Fruit fly (Drosophila melanogaster) whole organism, prepupa: ENCODE data around the gene sra.
A peak's percentile ranks its signal among the peaks of the same experiment; 100 is the strongest.

Experiments used
- CG10631 ChIP-seq: fragments of 200-800 bp; sonication (Bioruptor generic); optimal IDR thresholded peaks from 2 replicates; lab custom pipeline; 2016; ENCODE audit warnings: missing biosample characterization, missing genetic modification characterization
- CG11294 ChIP-seq: fragments of 200-800 bp; sonication (Bioruptor generic); IDR thresholded peaks from 2 replicates; pipeline ENCODE4 v1.3.6; 2022; ENCODE audit warnings: missing biosample characterization, missing genetic modification characterization
- CG11762 ChIP-seq: fragments of 200-800 bp; sonication (Bioruptor generic); optimal IDR thresholded peaks from 3 replicates; lab custom pipeline; 2016; ENCODE audit warnings: missing biosample characterization, missing genetic modification characterization; ENCODE audit not compliant: insufficient read depth
- CG11902 ChIP-seq: fragments of 200-800 bp; sonication (Bioruptor generic); optimal IDR thresholded peaks from 3 replicates; lab custom pipeline; 2016; ENCODE audit warnings: missing biosample characterization, missing genetic modification characterization
- CG15336 ChIP-seq: fragments of 200-800 bp; sonication (Bioruptor generic); IDR thresholded peaks from 2 replicates; pipeline ENCODE4 v1.3.6; 2022; ENCODE audit warnings: missing biosample characterization, missing genetic modification characterization
- CG1621 ChIP-seq: fragments of 200-800 bp; sonication (Bioruptor generic); optimal IDR thresholded peaks from 3 replicates; lab custom pipeline; 2018; ENCODE audit warnings: missing biosample characterization, mild to moderate bottlenecking, missing genetic modification characterization
- CG31627 ChIP-seq: fragments of 200-800 bp; sonication (Bioruptor generic); optimal IDR thresholded peaks from 3 replicates; lab custom pipeline; 2016; ENCODE audit warnings: missing biosample characterization, missing genetic modification characterization
- CG34406 ChIP-seq: fragments of 200-800 bp; sonication (Bioruptor generic); optimal IDR thresholded peaks from 3 replicates; lab custom pipeline; 2016; ENCODE audit warnings: missing biosample characterization, missing genetic modification characterization
- CG6276 ChIP-seq: fragments of 200-800 bp; sonication (Bioruptor generic); optimal IDR thresholded peaks from 2 replicates; lab custom pipeline; 2017; ENCODE audit warnings: missing biosample characterization, mild to moderate bottlenecking, missing genetic modification characterization
- CG6792 ChIP-seq: fragments of 200-800 bp; sonication (Bioruptor generic); optimal IDR thresholded peaks from 3 replicates; lab custom pipeline; 2016; ENCODE audit warnings: missing biosample characterization, missing genetic modification characterization
- CG6808 ChIP-seq: fragments of 200-800 bp; sonication (Bioruptor generic); optimal IDR thresholded peaks from 3 replicates; lab custom pipeline; 2017; ENCODE audit warnings: missing biosample characterization, missing genetic modification characterization, mild to moderate bottlenecking, moderate library complexity, missing genetic modification reagents
- CG6854 ChIP-seq: fragments of 200-800 bp; sonication (Bioruptor generic); optimal IDR thresholded peaks from 2 replicates; lab custom pipeline; 2017; ENCODE audit warnings: missing biosample characterization, mild to moderate bottlenecking, missing genetic modification characterization
- CG7368 ChIP-seq: fragments of 200-800 bp; sonication (Bioruptor generic); optimal IDR thresholded peaks from 3 replicates; lab custom pipeline; 2016; ENCODE audit warnings: missing biosample characterization, missing genetic modification characterization
- CG8119 ChIP-seq: fragments of 200-800 bp; sonication (Bioruptor generic); IDR thresholded peaks from 3 replicates; pipeline ENCODE4 v1.3.6; 2022; ENCODE audit warnings: missing biosample characterization, missing genetic modification characterization
- CG8319 ChIP-seq: fragments of 200-800 bp; sonication (Bioruptor generic); optimal IDR thresholded peaks from 3 replicates; lab custom pipeline; 2016; ENCODE audit warnings: missing biosample characterization, missing genetic modification characterization
- CG9139 ChIP-seq: fragments of 200-800 bp; sonication (Bioruptor generic); optimal IDR thresholded peaks from 3 replicates; lab custom pipeline; 2017; ENCODE audit warnings: missing biosample characterization, mild to moderate bottlenecking, missing genetic modification characterization
- Eip75B ChIP-seq: fragments of 200-800 bp; sonication (Bioruptor generic); optimal IDR thresholded peaks from 3 replicates; lab custom pipeline; 2016; ENCODE audit warnings: missing biosample characterization, missing genetic modification characterization
- Eip78C ChIP-seq: fragments of 200-800 bp; sonication (Bioruptor generic); peaks from one replicate; lab custom pipeline; 2016; ENCODE audit warnings: missing biosample characterization, missing genetic modification characterization
- Eip93F ChIP-seq: fragments of 200-800 bp; sonication (Bioruptor generic); optimal IDR thresholded peaks from 2 replicates; lab custom pipeline; 2016; ENCODE audit warnings: missing biosample characterization, mild to moderate bottlenecking, missing genetic modification characterization
- Ets21C ChIP-seq: fragments of 200-800 bp; sonication (Bioruptor generic); optimal IDR thresholded peaks from 3 replicates; lab custom pipeline; 2016; ENCODE audit warnings: missing biosample characterization, missing genetic modification characterization
- Ets96B ChIP-seq: fragments of 200-800 bp; optimal IDR thresholded peaks from 2 replicates; lab custom pipeline; 2019; ENCODE audit warnings: missing biosample characterization, mild to moderate bottlenecking, missing genetic modification characterization, moderate library complexity
- Lpt ChIP-seq: fragments of 200-800 bp; sonication (Bioruptor generic); optimal IDR thresholded peaks from 3 replicates; lab custom pipeline; 2016; ENCODE audit warnings: missing biosample characterization, missing genetic modification characterization
- Met ChIP-seq: fragments of 200-800 bp; sonication (Bioruptor generic); optimal IDR thresholded peaks from 3 replicates; lab custom pipeline; 2016; ENCODE audit warnings: missing biosample characterization, missing genetic modification characterization
- Smox ChIP-seq: fragments of 200-800 bp; sonication (Bioruptor generic); optimal IDR thresholded peaks from 3 replicates; lab custom pipeline; 2016; ENCODE audit warnings: missing biosample characterization, missing genetic modification characterization
- Sox102F ChIP-seq: fragments of 200-800 bp; sonication (Bioruptor generic); optimal IDR thresholded peaks from 2 replicates; lab custom pipeline; 2016; ENCODE audit warnings: missing biosample characterization, mild to moderate bottlenecking, missing genetic modification characterization
- Sox14 ChIP-seq: fragments of 200-800 bp; sonication (Bioruptor generic); optimal IDR thresholded peaks from 3 replicates; lab custom pipeline; 2016; ENCODE audit warnings: missing biosample characterization, missing genetic modification characterization
- achi ChIP-seq: fragments of 200-800 bp; sonication (Bioruptor generic); optimal IDR thresholded peaks from 3 replicates; lab custom pipeline; 2016; ENCODE audit warnings: missing biosample characterization, missing genetic modification characterization
- acj6 ChIP-seq: fragments of 200-800 bp; sonication (Bioruptor generic); optimal IDR thresholded peaks from 3 replicates; lab custom pipeline; 2016; ENCODE audit warnings: missing biosample characterization, missing genetic modification characterization
- cyc ChIP-seq: fragments of 200-800 bp; sonication (Bioruptor generic); optimal IDR thresholded peaks from 3 replicates; lab custom pipeline; 2016; ENCODE audit warnings: missing biosample characterization, missing genetic modification characterization
- dac ChIP-seq: fragments of 200-800 bp; sonication (Bioruptor generic); optimal IDR thresholded peaks from 2 replicates; lab custom pipeline; 2017; ENCODE audit warnings: missing biosample characterization, mild to moderate bottlenecking, missing genetic modification characterization
- eg ChIP-seq: fragments of 200-800 bp; sonication (Bioruptor generic); IDR thresholded peaks from 3 replicates; pipeline ENCODE4 v1.3.6; 2022; ENCODE audit warnings: missing biosample characterization, missing genetic modification characterization
- esn ChIP-seq: fragments of 200-800 bp; sonication (Bioruptor generic); optimal IDR thresholded peaks from 2 replicates; lab custom pipeline; 2016; ENCODE audit warnings: missing biosample characterization, mild to moderate bottlenecking, missing genetic modification characterization, moderate library complexity
- fd59A ChIP-seq: fragments of 200-800 bp; sonication (Bioruptor generic); optimal IDR thresholded peaks from 2 replicates; lab custom pipeline; 2017; ENCODE audit warnings: missing biosample characterization, mild to moderate bottlenecking, missing genetic modification characterization, missing genetic modification reagents
- fd85E ChIP-seq: fragments of 200-800 bp; sonication (Bioruptor generic); optimal IDR thresholded peaks from 3 replicates; lab custom pipeline; 2016; ENCODE audit warnings: missing biosample characterization, missing genetic modification characterization
- fkh ChIP-seq: fragments of 200-800 bp; sonication (Bioruptor generic); optimal IDR thresholded peaks from 3 replicates; lab custom pipeline; 2017; ENCODE audit warnings: missing biosample characterization, mild to moderate bottlenecking, missing genetic modification characterization, moderate library complexity
- lz ChIP-seq: fragments of 200-800 bp; sonication (Bioruptor generic); optimal IDR thresholded peaks from 3 replicates; lab custom pipeline; 2016; ENCODE audit warnings: missing biosample characterization, missing genetic modification characterization
- net ChIP-seq: fragments of 200-800 bp; sonication (Bioruptor generic); optimal IDR thresholded peaks from 3 replicates; lab custom pipeline; 2016; ENCODE audit warnings: missing biosample characterization, missing genetic modification characterization
- pdm3 ChIP-seq: fragments of 200-800 bp; sonication (Bioruptor generic); optimal IDR thresholded peaks from 3 replicates; lab custom pipeline; 2016; ENCODE audit warnings: missing biosample characterization, missing genetic modification characterization
- salr ChIP-seq, 2 experiments: fragments of 200-800 bp; sonication (Bioruptor generic); optimal IDR thresholded peaks; 3 replicates each; lab custom pipeline; 2016 to 2018; ENCODE audit warnings: missing biosample characterization in 2 of 2, missing genetic modification characterization in 2 of 2, mild to moderate bottlenecking in 1 of 2
- spab ChIP-seq: fragments of 200-800 bp; sonication (Bioruptor generic); optimal IDR thresholded peaks from 2 replicates; lab custom pipeline; 2017; ENCODE audit warnings: missing biosample characterization, mild to moderate bottlenecking, missing genetic modification characterization, missing genetic modification reagents
- ss ChIP-seq, 2 experiments: fragments of 200-800 bp; sonication (Bioruptor generic); optimal IDR thresholded peaks; 2 replicates in 1 of 2; 3 replicates in 1 of 2; lab custom pipeline; 2017 to 2018; ENCODE audit warnings: mild to moderate bottlenecking in 2 of 2, missing biosample characterization in 2 of 2, missing genetic modification characterization in 2 of 2, moderate library complexity in 1 of 2
- svp ChIP-seq: fragments of 200-800 bp; sonication (Bioruptor generic); peaks from one replicate; lab custom pipeline; 2016; ENCODE audit warnings: missing biosample characterization, missing genetic modification characterization
- topi ChIP-seq: fragments of 200-800 bp; sonication (Bioruptor generic); optimal IDR thresholded peaks from 3 replicates; lab custom pipeline; 2016; ENCODE audit warnings: missing biosample characterization, missing genetic modification characterization

Gene sra

DNA sequence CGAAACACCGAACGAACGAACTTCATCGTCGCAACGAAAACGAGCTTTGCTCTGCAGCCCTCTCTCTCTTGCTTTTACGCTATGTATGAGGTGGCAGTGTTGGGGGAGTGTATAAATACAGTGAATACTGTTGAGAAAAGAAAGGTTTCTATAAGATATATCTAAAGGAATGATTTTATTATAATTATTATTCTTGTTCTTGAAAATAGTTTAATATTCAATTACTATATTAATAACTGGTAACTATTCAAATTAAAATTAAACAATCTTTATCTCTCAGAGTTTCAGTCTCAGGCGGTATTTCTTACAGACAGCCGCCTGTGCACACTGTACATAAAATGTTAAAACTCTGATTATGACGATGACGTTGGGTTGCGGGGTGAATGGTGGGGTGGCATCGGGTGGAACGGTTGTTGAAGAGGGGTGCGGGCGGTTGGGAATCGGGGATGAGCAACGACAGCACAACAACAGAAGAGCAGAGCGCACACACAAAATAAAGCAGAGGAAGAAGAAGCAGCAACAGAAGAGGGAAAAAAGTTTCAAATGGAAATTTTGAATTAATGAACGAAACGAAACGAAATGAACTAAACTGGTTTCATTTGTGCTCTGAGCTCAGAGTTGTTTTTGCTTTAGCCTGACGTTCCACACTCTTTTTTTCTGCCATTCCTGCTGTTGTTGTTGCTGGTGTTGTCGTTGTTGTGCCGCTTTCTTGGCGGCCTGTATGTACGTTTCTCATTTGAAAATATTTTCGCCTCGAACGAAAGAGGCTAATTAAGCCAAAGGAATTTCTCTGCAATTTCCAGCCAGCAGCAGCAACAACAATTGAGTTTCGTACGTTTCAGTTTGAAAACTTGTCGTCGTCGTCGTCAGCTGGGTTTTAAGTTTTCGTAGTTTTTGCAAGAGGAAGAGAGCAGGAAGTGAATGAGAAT is 50.2 kb downstream of the sra start (continued):
- TF ChIP-seq salr (GFP tag; optimal IDR thresholded peaks at IDR 0.05; lab: Kevin White, UChicago) (peak; percentile 91 to 98), Sox14 (GFP tag; lab: Kevin White, UChicago) (peak; percentile 93), CG31627 (GFP tag; lab: Kevin White, UChicago) (peak; percentile 92), CG8319 (GFP tag; lab: Kevin White, UChicago) (peak; percentile 96), pdm3 (GFP tag; lab: Kevin White, UChicago) (peak; percentile 95), Ets21C (GFP tag; lab: Kevin White, UChicago) (peak; percentile 83), CG6792 (GFP tag; lab: Kevin White, UChicago) (peak; percentile 98), CG15336 (GFP tag; lab: Robert Waterston, UW) (no peak), esn (GFP tag; lab: Kevin White, UChicago) (peak; percentile 97), CG10631 (peak; percentile 99), net (GFP tag; lab: Kevin White, UChicago) (peak; percentile 96), Ets96B (tag; lab: Kevin White, UChicago) (peak; percentile 99), achi (GFP tag; lab: Kevin White, UChicago) (peak; percentile 97), eg (GFP tag; lab: Robert Waterston, UW) (no peak), CG6854 (peak; percentile 86), CG11294 (GFP tag; lab: Robert Waterston, UW) (no peak), topi (GFP tag; lab: Kevin White, UChicago) (peak; percentile 93), dac (GFP tag; lab: Kevin White, UChicago) (peak; percentile 93), fkh (GFP tag; lab: Kevin White, UChicago) (peak; percentile 84), CG11902 (peak; percentile 97), svp (GFP tag; lab: Kevin White, UChicago) (peak; percentile 92), lz (peak; percentile 94), CG6808 (GFP tag; lab: Kevin White, UChicago) (peak; percentile 96), CG9139 (GFP tag; lab: Kevin White, UChicago) (peak; percentile 92), fd85E (peak; percentile 94), CG34406 (GFP tag; lab: Kevin White, UChicago) (peak; percentile 98), ss (GFP tag; optimal IDR thresholded peaks at IDR 0.05; lab: Kevin White, UChicago) (peak; percentile 95 to 97), Eip75B (GFP tag; lab: Kevin White, UChicago) (peak; percentile 81), fd59A (GFP tag; lab: Kevin White, UChicago) (peak; percentile 95), CG7368 (GFP tag; lab: Kevin White, UChicago) (peak; percentile 96)

- TF ChIP-seq achi (GFP tag; lab: Kevin White, UChicago): peak; percentile 32
- TF ChIP-seq lz: peak; percentile 43
- no peak for TF ChIP-seq ss (GFP tag; optimal IDR thresholded peaks at IDR 0.05; lab: Kevin White, UChicago)
- peak; percentile 24 for TF ChIP-seq cyc (GFP tag; lab: Kevin White, UChicago)
- peak; percentile 57 for TF ChIP-seq Met (GFP tag; lab: Kevin White, UChicago)
- peak; percentile 9 for TF ChIP-seq CG6792 (GFP tag; lab: Kevin White, UChicago)
- TF ChIP-seq CG6276: no peak
- peak; percentile 22 for TF ChIP-seq CG7368 (GFP tag; lab: Kevin White, UChicago)
- peak; percentile 99 for TF ChIP-seq svp (GFP tag; lab: Kevin White, UChicago)
- peak; percentile 1 for TF ChIP-seq CG11762 (GFP tag; lab: Kevin White, UChicago)
- TF ChIP-seq CG31627 (GFP tag; lab: Kevin White, UChicago): peak; percentile 37
- peak; percentile 21 for TF ChIP-seq Smox (GFP tag; lab: Kevin White, UChicago)
- TF ChIP-seq CG10631: peak; percentile 49
- no peak for TF ChIP-seq Lpt (GFP tag; lab: Kevin White, UChicago)
- no peak for TF ChIP-seq Eip93F
- TF ChIP-seq Sox14 (GFP tag; lab: Kevin White, UChicago): peak; percentile 55
- no peak for TF ChIP-seq CG6854
- TF ChIP-seq Eip75B (GFP tag; lab: Kevin White, UChicago): peak; percentile 37
- no peak for TF ChIP-seq dac (GFP tag; lab: Kevin White, UChicago)
- peak; percentile 15 for TF ChIP-seq net (GFP tag; lab: Kevin White, UChicago)
- no peak for TF ChIP-seq CG11902
- peak; percentile 90 for TF ChIP-seq Eip78C (GFP tag; lab: Kevin White, UChicago)
- TF ChIP-seq acj6 (GFP tag; lab: Kevin White, UChicago): peak; percentile 56
- TF ChIP-seq CG34406 (GFP tag; lab: Kevin White, UChicago): no peak
- TF ChIP-seq salr (GFP tag; optimal IDR thresholded peaks at IDR 0.05; lab: Kevin White, UChicago): peak in 1 of 2 experiments; percentile 48
- TF ChIP-seq CG1621 (tag; lab: Kevin White, UChicago): no peak
- TF ChIP-seq topi (GFP tag; lab: Kevin White, UChicago): peak; percentile 35
- no peak for TF ChIP-seq CG15336 (GFP tag; lab: Robert Waterston, UW)
- TF ChIP-seq spab (GFP tag; lab: Kevin White, UChicago): peak; percentile 40
- no peak for TF ChIP-seq CG8119 (GFP tag; lab: Robert Waterston, UW)
- peak; percentile 34 for TF ChIP-seq fd59A (GFP tag; lab: Kevin White, UChicago)
- TF ChIP-seq Sox102F (GFP tag; lab: Kevin White, UChicago): no peak
Observed at dm6 chr3R:16238016-16238710, 51.4 kb downstream of the sra start.
